Fruit fly (Drosophila melanogaster) whole organism, embryonic: Measurements from ENCODE around the gene CG13008.

Experiments
- BtbVII ChIP-seq: fragments of 200-800 bp; sonication (Bioruptor generic); optimal IDR thresholded peaks from 3 replicates; lab custom pipeline; 2017; ENCODE audit warnings: missing biosample characterization, mild to moderate bottlenecking, missing genetic modification characterization
- CG10366 ChIP-seq: fragments of 200-800 bp; sonication (Bioruptor generic); IDR thresholded peaks from 2 replicates; pipeline ENCODE4 v1.3.6; 2022; ENCODE audit warnings: missing biosample characterization, missing genetic modification characterization
- CG10959 ChIP-seq: fragments of 200-800 bp; sonication (Bioruptor generic); IDR thresholded peaks from 2 replicates; pipeline ENCODE4 v1.3.6; 2022; ENCODE audit warnings: missing biosample characterization, missing genetic modification characterization
- CG11504 ChIP-seq: fragments of 200-800 bp; sonication (Bioruptor generic); optimal IDR thresholded peaks from 3 replicates; lab custom pipeline; 2019; ENCODE audit warnings: missing biosample characterization, mild to moderate bottlenecking, missing genetic modification characterization, moderate library complexity
- CG12391 ChIP-seq: fragments of 200-800 bp; sonication (Bioruptor generic); optimal IDR thresholded peaks from 3 replicates; lab custom pipeline; 2018; ENCODE audit warnings: missing biosample characterization, mild to moderate bottlenecking, missing genetic modification characterization, moderate library complexity
- CG12659 ChIP-seq: fragments of 200-800 bp; sonication (Bioruptor generic); optimal IDR thresholded peaks from 3 replicates; lab custom pipeline; 2017; ENCODE audit warnings: mild to moderate bottlenecking, missing biosample characterization, missing genetic modification reagents, missing genetic modification characterization
- CG13424 ChIP-seq: fragments of 200-800 bp; sonication (Bioruptor generic); optimal IDR thresholded peaks from 2 replicates; lab custom pipeline; 2019; ENCODE audit warnings: missing biosample characterization, mild to moderate bottlenecking, missing genetic modification characterization, moderate library complexity
- CG15269 ChIP-seq: fragments of 200-800 bp; sonication (Bioruptor generic); optimal IDR thresholded peaks from 2 replicates; lab custom pipeline; 2018; ENCODE audit warnings: missing biosample characterization, mild to moderate bottlenecking, missing genetic modification characterization, moderate library complexity
- CG1529 ChIP-seq: fragments of 200-800 bp; sonication (Bioruptor generic); optimal IDR thresholded peaks from 3 replicates; lab custom pipeline; 2018; ENCODE audit warnings: missing biosample characterization, missing genetic modification characterization
- CG17802 ChIP-seq: fragments of 200-800 bp; sonication (Bioruptor generic); optimal IDR thresholded peaks from 2 replicates; lab custom pipeline; 2018; ENCODE audit warnings: missing biosample characterization, mild to moderate bottlenecking, missing genetic modification characterization, moderate library complexity
- CG18599 ChIP-seq: fragments of 200-800 bp; sonication (Bioruptor generic); optimal IDR thresholded peaks from 3 replicates; lab custom pipeline; 2017; ENCODE audit warnings: missing biosample characterization, missing genetic modification characterization, mild to moderate bottlenecking, moderate library complexity, missing genetic modification reagents
- CG18619 ChIP-seq: fragments of 200-800 bp; sonication (Bioruptor generic); optimal IDR thresholded peaks from 3 replicates; lab custom pipeline; 2017; ENCODE audit warnings: missing biosample characterization, mild to moderate bottlenecking, missing genetic modification characterization
- CG2120 ChIP-seq: fragments of 200-800 bp; sonication (Bioruptor generic); optimal IDR thresholded peaks from 3 replicates; lab custom pipeline; 2016; ENCODE audit warnings: missing biosample characterization, missing genetic modification characterization
- CG2129 ChIP-seq: fragments of 200-800 bp; sonication (Bioruptor generic); IDR thresholded peaks from 2 replicates; pipeline ENCODE4 v1.3.6; 2022; ENCODE audit warnings: missing biosample characterization, missing genetic modification characterization; ENCODE audit not compliant: partially characterized antibody
- CG30403 ChIP-seq: fragments of 200-800 bp; sonication (Bioruptor generic); optimal IDR thresholded peaks from 3 replicates; lab custom pipeline; 2016; ENCODE audit warnings: missing biosample characterization, missing genetic modification characterization
- CG31224 ChIP-seq: fragments of 200-800 bp; sonication (Bioruptor generic); IDR thresholded peaks from 2 replicates; pipeline ENCODE4 v1.3.6; 2022; ENCODE audit warnings: missing biosample characterization, missing genetic modification characterization
- CG3847 ChIP-seq: fragments of 200-800 bp; sonication (Bioruptor generic); IDR thresholded peaks from 2 replicates; pipeline ENCODE4 v1.3.6; 2022; ENCODE audit warnings: missing biosample characterization, missing genetic modification characterization
- CG6689 ChIP-seq: fragments of 200-800 bp; sonication (Bioruptor generic); IDR thresholded peaks from 2 replicates; pipeline ENCODE4 v1.3.6; 2022; ENCODE audit warnings: missing biosample characterization, missing genetic modification characterization
- CG7357 ChIP-seq: fragments of 200-800 bp; sonication (Bioruptor generic); IDR thresholded peaks from 3 replicates; pipeline ENCODE4 v1.3.6; 2022; ENCODE audit warnings: missing biosample characterization, missing genetic modification characterization
- CG7556 ChIP-seq: fragments of 200-800 bp; sonication (Bioruptor generic); optimal IDR thresholded peaks from 2 replicates; lab custom pipeline; 2017; ENCODE audit warnings: missing biosample characterization, mild to moderate bottlenecking, missing genetic modification characterization
- CG7839 ChIP-seq: fragments of 200-800 bp; sonication (Bioruptor generic); optimal IDR thresholded peaks from 3 replicates; lab custom pipeline; 2018; ENCODE audit warnings: missing biosample characterization, mild to moderate bottlenecking, missing genetic modification characterization, moderate library complexity
- CG8924 ChIP-seq: fragments of 200-800 bp; optimal IDR thresholded peaks from 3 replicates; lab custom pipeline; 2019; ENCODE audit warnings: missing biosample characterization, mild to moderate bottlenecking, missing genetic modification characterization, moderate library complexity
- CG9727 ChIP-seq: fragments of 200-800 bp; sonication (Bioruptor generic); optimal IDR thresholded peaks from 3 replicates; lab custom pipeline; 2017; ENCODE audit warnings: missing biosample characterization, mild to moderate bottlenecking, missing genetic modification characterization
- CG9797 ChIP-seq: fragments of 200-800 bp; sonication (Bioruptor generic); optimal IDR thresholded peaks from 3 replicates; lab custom pipeline; 2018; ENCODE audit warnings: missing biosample characterization, mild to moderate bottlenecking, missing genetic modification characterization
- CG9876 ChIP-seq: fragments of 200-800 bp; sonication (Bioruptor generic); optimal IDR thresholded peaks from 2 replicates; lab custom pipeline; 2016; ENCODE audit warnings: missing biosample characterization, missing genetic modification characterization
- CoRest ChIP-seq: fragments of 200-800 bp; sonication (Bioruptor generic); optimal IDR thresholded peaks from 3 replicates; lab custom pipeline; 2018; ENCODE audit warnings: missing biosample characterization, mild to moderate bottlenecking, missing genetic modification characterization, moderate library complexity
- Dek ChIP-seq: fragments of 200-800 bp; sonication (Bioruptor generic); optimal IDR thresholded peaks from 3 replicates; lab custom pipeline; 2019; ENCODE audit warnings: missing biosample characterization, mild to moderate bottlenecking, missing genetic modification characterization, moderate library complexity
- HHEX ChIP-seq: fragments of 200-800 bp; sonication (Bioruptor generic); optimal IDR thresholded peaks from 3 replicates; lab custom pipeline; 2017; ENCODE audit warnings: missing biosample characterization, mild to moderate bottlenecking, missing genetic modification characterization, missing genetic modification reagents
- Hmr ChIP-seq: fragments of 200-800 bp; sonication (Bioruptor generic); optimal IDR thresholded peaks from 3 replicates; lab custom pipeline; 2017; ENCODE audit warnings: mild to moderate bottlenecking, missing biosample characterization, missing genetic modification reagents, missing genetic modification characterization
- Hr51 ChIP-seq, 2 experiments: fragments of 200-800 bp; sonication (Bioruptor generic); optimal IDR thresholded peaks; 2 replicates in 1 of 2; 3 replicates in 1 of 2; lab custom pipeline; 2016 to 2018; ENCODE audit warnings: missing biosample characterization in 2 of 2, missing genetic modification characterization in 2 of 2, mild to moderate bottlenecking in 1 of 2, moderate library complexity in 1 of 2
- Hr78 ChIP-seq, 2 experiments: fragments of 200-800 bp in 1 of 2; fragments of >200 bp in 1 of 2; sonication (Bioruptor generic) in 1 of 2; optimal IDR thresholded peaks; 2 replicates each; lab custom pipeline; 2017 to 2019; ENCODE audit warnings: missing biosample characterization in 2 of 2, missing genetic modification characterization in 2 of 2, mild to moderate bottlenecking in 1 of 2, moderate library complexity in 1 of 2
- Myb ChIP-seq: fragments of 200-800 bp; sonication (Bioruptor generic); optimal IDR thresholded peaks from 2 replicates; lab custom pipeline; 2016; ENCODE audit warnings: missing biosample characterization, missing genetic modification characterization
- PHDP ChIP-seq: fragments of 200-800 bp; sonication (Bioruptor generic); optimal IDR thresholded peaks from 3 replicates; lab custom pipeline; 2018; ENCODE audit warnings: missing biosample characterization, mild to moderate bottlenecking, missing genetic modification characterization, moderate library complexity
- Ssrp ChIP-seq: fragments of 200-800 bp; sonication (Bioruptor generic); optimal IDR thresholded peaks from 2 replicates; lab custom pipeline; 2018; ENCODE audit warnings: missing biosample characterization, mild to moderate bottlenecking, missing genetic modification characterization, moderate library complexity
- Xbp1 ChIP-seq: fragments of 200-800 bp; sonication (Bioruptor generic); optimal IDR thresholded peaks from 3 replicates; lab custom pipeline; 2016; ENCODE audit warnings: missing biosample characterization, mild to moderate bottlenecking, missing genetic modification characterization
- cwo ChIP-seq: fragments of 200-800 bp; sonication (Bioruptor generic); optimal IDR thresholded peaks from 3 replicates; lab custom pipeline; 2017; ENCODE audit warnings: missing biosample characterization, missing genetic modification characterization, mild to moderate bottlenecking, moderate library complexity, missing genetic modification reagents
- dm ChIP-seq: fragments of 200-800 bp; sonication (Bioruptor generic); optimal IDR thresholded peaks from 3 replicates; lab custom pipeline; 2016; ENCODE audit warnings: missing biosample characterization, missing genetic modification characterization
- fd96Cb ChIP-seq: fragments of 200-800 bp; sonication (Bioruptor generic); optimal IDR thresholded peaks from 2 replicates; lab custom pipeline; 2018; ENCODE audit warnings: missing biosample characterization, mild to moderate bottlenecking, missing genetic modification characterization, moderate library complexity
- grau ChIP-seq: fragments of 200-800 bp; optimal IDR thresholded peaks from 3 replicates; lab custom pipeline; 2019; ENCODE audit warnings: missing biosample characterization, mild to moderate bottlenecking, missing genetic modification characterization, moderate library complexity
- mld ChIP-seq: fragments of 200-800 bp; sonication (Bioruptor generic); IDR thresholded peaks from 3 replicates; pipeline ENCODE4 v1.3.6; 2022; ENCODE audit warnings: missing biosample characterization, missing genetic modification characterization; ENCODE audit not compliant: partially characterized antibody
- row ChIP-seq: fragments of 200-800 bp; sonication (Bioruptor generic); IDR thresholded peaks from 3 replicates; pipeline ENCODE4 v1.3.6; 2022; ENCODE audit warnings: missing biosample characterization, missing genetic modification characterization
- sqz ChIP-seq: fragments of 200-800 bp; sonication (Bioruptor generic); optimal IDR thresholded peaks from 3 replicates; lab custom pipeline; 2018; ENCODE audit warnings: missing biosample characterization, mild to moderate bottlenecking, missing genetic modification characterization
- sug ChIP-seq: fragments of 200-800 bp; optimal IDR thresholded peaks from 2 replicates; lab custom pipeline; 2019; ENCODE audit warnings: missing biosample characterization, mild to moderate bottlenecking, missing genetic modification characterization, moderate library complexity
- unpg ChIP-seq: fragments of 200-800 bp; sonication (Bioruptor generic); optimal IDR thresholded peaks from 3 replicates; lab custom pipeline; 2018; ENCODE audit warnings: missing biosample characterization, mild to moderate bottlenecking, missing genetic modification characterization, moderate library complexity
- wdn ChIP-seq: fragments of 200-800 bp; sonication (Bioruptor generic); IDR thresholded peaks from 2 replicates; pipeline ENCODE4 v1.3.6; 2022; ENCODE audit warnings: missing biosample characterization, missing genetic modification characterization

The CG13008 gene

DNA sequence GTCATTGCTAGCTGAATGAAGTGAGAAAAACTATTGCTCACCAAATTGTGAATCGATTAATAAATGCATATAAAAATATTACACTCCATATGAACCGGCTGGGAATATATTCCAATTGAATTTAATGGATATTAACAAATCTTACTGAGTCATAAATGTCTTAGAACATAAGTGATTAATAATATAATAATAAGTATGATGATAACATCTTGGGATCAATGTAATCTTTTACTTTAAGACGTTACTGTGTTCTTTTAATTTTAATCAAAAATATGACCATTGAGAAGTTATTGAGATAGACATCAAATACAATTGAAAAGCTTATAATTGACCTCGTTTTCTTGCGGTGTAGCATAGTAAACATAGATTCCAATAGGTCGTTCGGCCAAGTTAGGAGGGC is 18.8 kb upstream of the CG13008 start (continued):
- TF ChIP-seq BtbVII (GFP tag; lab: Kevin White, UChicago): no peak
- peak; percentile 5 for TF ChIP-seq unpg
- peak in 1 of 2 experiments; percentile 57 for TF ChIP-seq Hr78 (GFP tag; optimal IDR thresholded peaks at IDR 0.05; lab: Kevin White, UChicago)
- TF ChIP-seq grau (tag; lab: Kevin White, UChicago): peak; percentile 55
- TF ChIP-seq cwo (GFP tag; lab: Kevin White, UChicago): peak; percentile 3
- TF ChIP-seq Hr51 (GFP tag; optimal IDR thresholded peaks at IDR 0.05; lab: Kevin White, UChicago): peak in 1 of 2 experiments; percentile 59
- TF ChIP-seq sug (tag; lab: Kevin White, UChicago): peak; percentile 23
- 0 out of 3 replicates have a peak, but pooled peaks have one; percentile 33 for TF ChIP-seq row (GFP tag; lab: Robert Waterston, UW)
- TF ChIP-seq CG10959: no peak
- TF ChIP-seq CG9727: peak; percentile 20
- TF ChIP-seq CG8924 (tag; lab: Kevin White, UChicago): peak; percentile 20
- TF ChIP-seq dm: no peak
- peak; percentile 34 for TF ChIP-seq CG11504 (tag; lab: Kevin White, UChicago)
- TF ChIP-seq CG2120 (GFP tag; lab: Kevin White, UChicago): peak; percentile 37
- peak; percentile 16 for TF ChIP-seq CG30403 (GFP tag; lab: Kevin White, UChicago)
- TF ChIP-seq CG2129 (GFP tag; lab: Robert Waterston, UW): no peak
- TF ChIP-seq CG3847: 0 out of 2 replicates have a peak, but pooled peaks have one; percentile 6
- TF ChIP-seq CG9876 (GFP tag; lab: Kevin White, UChicago): no peak
- peak; percentile 10 for TF ChIP-seq CG12659 (GFP tag; lab: Kevin White, UChicago)
- no peak for TF ChIP-seq CG17802 (tag; lab: Kevin White, UChicago)
- no peak for TF ChIP-seq CG9797
- no peak for TF ChIP-seq sqz
- TF ChIP-seq HHEX: no peak
- TF ChIP-seq CG18599 (GFP tag; lab: Kevin White, UChicago): peak; percentile 1
- no peak for TF ChIP-seq mld (GFP tag; lab: Robert Waterston, UW)
- TF ChIP-seq CG7556 (GFP tag; lab: Kevin White, UChicago): peak; percentile 58
- TF ChIP-seq CG15269 (tag; lab: Kevin White, UChicago): peak; percentile 54
- no peak for TF ChIP-seq CG7357 (GFP tag; lab: Robert Waterston, UW)
- TF ChIP-seq Ssrp: peak; percentile 17
- peak; percentile 48 for TF ChIP-seq CG12391
- no peak for TF ChIP-seq CG31224 (GFP tag; lab: Robert Waterston, UW)
- 0 out of 2 replicates have a peak, but pooled peaks have one; percentile 8 for TF ChIP-seq CG6689
- TF ChIP-seq CG18619 (GFP tag; lab: Kevin White, UChicago): no peak
- peak; percentile 18 for TF ChIP-seq Dek (tag; lab: Kevin White, UChicago)
- peak; percentile 48 for TF ChIP-seq Hmr (GFP tag; lab: Kevin White, UChicago)
- no peak for TF ChIP-seq wdn (GFP tag; lab: Robert Waterston, UW)
- TF ChIP-seq Xbp1 (GFP tag; lab: Kevin White, UChicago): no peak
- peak; percentile 51 for TF ChIP-seq CG7839 (tag; lab: Kevin White, UChicago)
- TF ChIP-seq PHDP (tag; lab: Kevin White, UChicago): peak; percentile 12
- 0 out of 2 replicates have a peak, but pooled peaks have one; percentile 11 for TF ChIP-seq CG10366 (GFP tag; lab: Robert Waterston, UW)
- no peak for TF ChIP-seq Myb (GFP tag; lab: Kevin White, UChicago)
- TF ChIP-seq fd96Cb: no peak
- peak; percentile 52 for TF ChIP-seq CoRest (tag; lab: Kevin White, UChicago)
- peak; percentile 47 for TF ChIP-seq CG13424 (tag; lab: Kevin White, UChicago)
- TF ChIP-seq CG1529 (GFP tag; lab: Kevin White, UChicago): no peak
